Fruit fly (Drosophila melanogaster) whole organism, prepupa: ENCODE results near the gene CG42538.

Experiments
- CG31627 ChIP-seq: fragments of 200-800 bp; sonication (Bioruptor generic); optimal IDR thresholded peaks from 3 replicates; lab custom pipeline; 2016; ENCODE audit warnings: missing biosample characterization, missing genetic modification characterization
- Ets21C ChIP-seq: fragments of 200-800 bp; sonication (Bioruptor generic); optimal IDR thresholded peaks from 3 replicates; lab custom pipeline; 2016; ENCODE audit warnings: missing biosample characterization, missing genetic modification characterization
- Ets96B ChIP-seq: fragments of 200-800 bp; optimal IDR thresholded peaks from 2 replicates; lab custom pipeline; 2019; ENCODE audit warnings: missing biosample characterization, mild to moderate bottlenecking, missing genetic modification characterization, moderate library complexity
- Hr38 ChIP-seq: sonication (Bioruptor generic); optimal IDR thresholded peaks from 2 replicates; lab custom pipeline; 2016; ENCODE audit warnings: missing biosample characterization, missing genetic modification characterization
- Hr39 ChIP-seq: fragments of 200-800 bp; sonication (Bioruptor generic); optimal IDR thresholded peaks from 2 replicates; lab custom pipeline; 2016; ENCODE audit warnings: missing biosample characterization, missing genetic modification characterization
- Lpt ChIP-seq: fragments of 200-800 bp; sonication (Bioruptor generic); optimal IDR thresholded peaks from 3 replicates; lab custom pipeline; 2016; ENCODE audit warnings: missing biosample characterization, missing genetic modification characterization
- Sox102F ChIP-seq: fragments of 200-800 bp; sonication (Bioruptor generic); optimal IDR thresholded peaks from 2 replicates; lab custom pipeline; 2016; ENCODE audit warnings: missing biosample characterization, mild to moderate bottlenecking, missing genetic modification characterization
- Sox15 ChIP-seq: fragments of 200-800 bp; sonication (Bioruptor generic); optimal IDR thresholded peaks from 3 replicates; lab custom pipeline; 2016; ENCODE audit warnings: missing biosample characterization, missing genetic modification characterization
- cyc ChIP-seq: fragments of 200-800 bp; sonication (Bioruptor generic); optimal IDR thresholded peaks from 3 replicates; lab custom pipeline; 2016; ENCODE audit warnings: missing biosample characterization, missing genetic modification characterization
- dsx ChIP-seq: fragments of 200-800 bp; optimal IDR thresholded peaks from 3 replicates; lab custom pipeline; 2019; ENCODE audit warnings: missing biosample characterization, mild to moderate bottlenecking, missing genetic modification characterization, moderate library complexity; ENCODE audit not compliant: poor library complexity, severe bottlenecking
- eg ChIP-seq: fragments of 200-800 bp; sonication (Bioruptor generic); IDR thresholded peaks from 3 replicates; pipeline ENCODE4 v1.3.6; 2022; ENCODE audit warnings: missing biosample characterization, missing genetic modification characterization
- esn ChIP-seq: fragments of 200-800 bp; sonication (Bioruptor generic); optimal IDR thresholded peaks from 2 replicates; lab custom pipeline; 2016; ENCODE audit warnings: missing biosample characterization, mild to moderate bottlenecking, missing genetic modification characterization, moderate library complexity
- svp ChIP-seq: fragments of 200-800 bp; sonication (Bioruptor generic); peaks from one replicate; lab custom pipeline; 2016; ENCODE audit warnings: missing biosample characterization, missing genetic modification characterization

DNA sequence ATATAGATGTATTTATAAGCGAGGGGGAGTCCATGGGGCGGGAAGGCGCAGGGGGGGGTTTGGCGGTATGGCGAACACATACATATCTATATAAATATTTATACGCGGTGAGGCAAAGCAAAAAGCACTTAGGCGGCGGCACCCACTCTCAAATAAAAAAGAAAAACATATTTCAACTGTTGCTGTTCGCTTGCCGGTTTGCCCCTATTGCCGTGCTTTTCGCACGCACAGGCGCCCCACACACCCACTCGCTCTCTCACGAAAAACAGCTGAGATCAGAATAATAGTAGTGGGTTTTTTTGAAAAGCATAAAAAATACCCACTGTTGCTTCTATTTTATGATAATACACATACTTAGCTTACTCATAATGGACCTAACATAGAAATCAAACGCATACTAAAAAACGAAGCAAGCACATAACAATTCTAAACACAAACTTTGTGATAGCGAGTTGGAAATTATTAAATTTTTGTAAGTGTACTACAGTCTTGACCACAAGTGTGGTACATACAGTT is 33.1 kb upstream of the CG42538 start:
- TF ChIP-seq Lpt (GFP tag; lab: Kevin White, UChicago), result peak; percentile 76
- peak; percentile 39 for TF ChIP-seq cyc (GFP tag; lab: Kevin White, UChicago)
- TF ChIP-seq eg (GFP tag; lab: Robert Waterston, UW), result peak; percentile 85
- no peak for TF ChIP-seq Ets21C
- TF ChIP-seq Ets96B (tag; lab: Kevin White, UChicago), result no peak
- TF ChIP-seq svp (GFP tag; lab: Kevin White, UChicago), result peak; percentile 74
- peak; percentile 50 for TF ChIP-seq Hr39 (GFP tag; lab: Kevin White, UChicago)
- no peak for TF ChIP-seq Sox102F (GFP tag; lab: Kevin White, UChicago)
- peak; percentile 16 for TF ChIP-seq Hr38 (GFP tag; lab: Kevin White, UChicago)
- TF ChIP-seq esn (GFP tag; lab: Kevin White, UChicago), result peak; percentile 48
- peak; percentile 23 for TF ChIP-seq Sox15 (GFP tag; lab: Kevin White, UChicago)
- TF ChIP-seq dsx (GFP tag; lab: Kevin White, UChicago), result no peak
- peak; percentile 50 for TF ChIP-seq CG31627 (GFP tag; lab: Kevin White, UChicago)
